Worm (Caenorhabditis elegans) whole organism, young adult: ENCODE results near the gene Y50D7A.1.
A peak's percentile ranks its signal among the peaks of the same experiment; 100 is the strongest.

ENCODE experiments used
- B0019.2 ChIP-seq: fragments of 200-800 bp; sonication (Bioruptor generic); conservative IDR thresholded peaks from 2 replicates; pipeline ENCODE4 v1.3.6; 2022; ENCODE audit warnings: missing genetic modification reagents, missing genetic modification characterization, missing compliant biosample characterization
- B0261.1 ChIP-seq: sonication (generic microtip); optimal IDR thresholded peaks from 2 replicates; lab custom pipeline; 2016; ENCODE audit warnings: mild to moderate bottlenecking, missing genetic modification characterization, moderate library complexity, missing compliant biosample characterization
- B0336.3 ChIP-seq: fragments of 200-800 bp; sonication (Bioruptor generic); IDR thresholded peaks from 2 replicates; pipeline ENCODE4 v1.3.6; 2022; ENCODE audit warnings: missing genetic modification characterization, missing compliant biosample characterization
- C17E4.6 ChIP-seq: fragments of 200-800 bp; sonication (Bioruptor generic); IDR thresholded peaks from 2 replicates; pipeline ENCODE4 v1.3.6; 2022; ENCODE audit warnings: missing genetic modification reagents, missing genetic modification characterization, missing compliant biosample characterization
- F37B4.10 ChIP-seq: fragments of 200-800 bp; sonication (Bioruptor generic); IDR thresholded peaks from 2 replicates; pipeline ENCODE4 v1.3.6; 2022; ENCODE audit warnings: missing genetic modification characterization, missing compliant biosample characterization
- F39B2.1 ChIP-seq: fragments of 200-800 bp; sonication (Bioruptor generic); IDR thresholded peaks from 2 replicates; pipeline ENCODE4 v1.3.6; 2022; ENCODE audit warnings: missing genetic modification reagents, missing genetic modification characterization, missing compliant biosample characterization
- F52B5.7 ChIP-seq: sonication (generic microtip); optimal IDR thresholded peaks from 2 replicates; lab custom pipeline; 2016; ENCODE audit warnings: mild to moderate bottlenecking, missing genetic modification characterization, missing compliant biosample characterization
- F55B11.4 ChIP-seq: sonication (generic microtip); optimal IDR thresholded peaks from 2 replicates; lab custom pipeline; 2016; ENCODE audit warnings: missing compliant biosample characterization, missing genetic modification characterization, borderline replicate concordance; ENCODE audit not compliant: insufficient read depth
- K11D2.4 ChIP-seq: fragments of 200-800 bp; sonication (Bioruptor generic); IDR thresholded peaks from 2 replicates; pipeline ENCODE4 v1.3.6; 2022; ENCODE audit warnings: missing genetic modification reagents, missing genetic modification characterization, missing compliant biosample characterization
- K12H6.12 ChIP-seq: fragments of 200-800 bp; sonication (Bioruptor generic); optimal IDR thresholded peaks from 2 replicates; lab custom pipeline; 2018; ENCODE audit warnings: mild to moderate bottlenecking, missing genetic modification characterization, missing compliant biosample characterization
- Y53G8AR.9 ChIP-seq: fragments of 200-800 bp; sonication (Bioruptor generic); conservative IDR thresholded peaks from 2 replicates; pipeline ENCODE4 v1.3.6; 2022; ENCODE audit warnings: missing genetic modification reagents, missing genetic modification characterization, missing compliant biosample characterization
- Y56A3A.18 ChIP-seq: fragments of 200-800 bp; sonication (Bioruptor generic); IDR thresholded peaks from 2 replicates; pipeline ENCODE4 v1.3.6; 2022; ENCODE audit warnings: missing genetic modification reagents, missing genetic modification characterization, missing compliant biosample characterization
- ZK185.1 ChIP-seq: sonication (generic microtip); optimal IDR thresholded peaks from 2 replicates; lab custom pipeline; 2016; ENCODE audit warnings: mild to moderate bottlenecking, missing genetic modification characterization, missing compliant biosample characterization; ENCODE audit not compliant: poor library complexity, severe bottlenecking
- ama-1 ChIP-seq, 3 experiments: fragments of 150-350 bp in 1 of 3; sonication (generic microtip) in 2 of 3; optimal IDR thresholded peaks; 2 replicates each; lab custom pipeline; 2014 to 2018; ENCODE audit warnings: missing biosample characterization in 2 of 3, missing genetic modification characterization in 2 of 3, missing genetic modification reagents in 2 of 3
- aptf-3 ChIP-seq: fragments of 200-800 bp; sonication (Bioruptor generic); IDR thresholded peaks from 2 replicates; pipeline ENCODE4 v1.3.6; 2022; ENCODE audit warnings: missing genetic modification characterization, missing compliant biosample characterization
- atf-7 ChIP-seq: sonication (generic microtip); optimal IDR thresholded peaks from 2 replicates; lab custom pipeline; 2017; ENCODE audit warnings: mild to moderate bottlenecking, missing genetic modification characterization, missing compliant biosample characterization
- attf-5 ChIP-seq: fragments of 200-800 bp; sonication (Bioruptor generic); optimal IDR thresholded peaks from 2 replicates; lab custom pipeline; 2018; ENCODE audit warnings: mild to moderate bottlenecking, missing genetic modification characterization, missing compliant biosample characterization
- bed-2 ChIP-seq: fragments of 200-800 bp; sonication (Bioruptor generic); IDR thresholded peaks from 2 replicates; pipeline ENCODE4 v1.3.6; 2022; ENCODE audit warnings: missing genetic modification reagents, missing genetic modification characterization, missing compliant biosample characterization
- cebp-2 ChIP-seq: fragments of 200-800 bp; sonication (Bioruptor generic); IDR thresholded peaks from 2 replicates; pipeline ENCODE4 v1.3.6; 2022; ENCODE audit warnings: missing genetic modification characterization, missing compliant biosample characterization
- ceh-100 ChIP-seq: fragments of 200-800 bp; sonication (Bioruptor generic); IDR thresholded peaks from 2 replicates; pipeline ENCODE4 v1.3.6; 2022; ENCODE audit warnings: missing genetic modification reagents, missing genetic modification characterization, missing compliant biosample characterization
- ceh-27 ChIP-seq: fragments of 200-800 bp; sonication (Bioruptor generic); optimal IDR thresholded peaks from 2 replicates; lab custom pipeline; 2018; ENCODE audit warnings: mild to moderate bottlenecking, missing genetic modification characterization, moderate library complexity, missing compliant biosample characterization
- ceh-58 ChIP-seq: fragments of 200-800 bp; sonication (Bioruptor generic); IDR thresholded peaks from 2 replicates; pipeline ENCODE4 v1.3.6; 2022; ENCODE audit warnings: missing genetic modification characterization, missing compliant biosample characterization
- ceh-79 ChIP-seq: sonication (generic microtip); optimal IDR thresholded peaks from 2 replicates; lab custom pipeline; 2017; ENCODE audit warnings: mild to moderate bottlenecking, missing genetic modification characterization, missing compliant biosample characterization
- ceh-91 ChIP-seq: fragments of 200-800 bp; sonication (Bioruptor generic); IDR thresholded peaks from 2 replicates; pipeline ENCODE4 v1.3.6; 2022; ENCODE audit warnings: missing genetic modification reagents, missing genetic modification characterization, missing compliant biosample characterization
- dpff-1 ChIP-seq: sonication (generic microtip); optimal IDR thresholded peaks from 2 replicates; lab custom pipeline; 2017; ENCODE audit warnings: mild to moderate bottlenecking, missing genetic modification characterization, missing compliant biosample characterization
- ekl-4 ChIP-seq: fragments of 200-800 bp; sonication (Bioruptor generic); IDR thresholded peaks from 2 replicates; pipeline ENCODE4 v1.3.6; 2022; ENCODE audit warnings: missing genetic modification reagents, missing genetic modification characterization, missing compliant biosample characterization
- him-1 ChIP-seq: sonication (generic microtip); optimal IDR thresholded peaks from 2 replicates; lab custom pipeline; 2016; ENCODE audit warnings: missing genotype, missing genetic modification reagents, missing genetic modification characterization, missing compliant biosample characterization
- hlh-12 ChIP-seq: sonication (generic microtip); optimal IDR thresholded peaks from 2 replicates; lab custom pipeline; 2016; ENCODE audit warnings: missing genetic modification characterization, missing compliant biosample characterization
- hmg-1.2 ChIP-seq: fragments of 200-800 bp; sonication (Bioruptor generic); IDR thresholded peaks from 2 replicates; pipeline ENCODE4 v1.3.6; 2022; ENCODE audit warnings: missing genetic modification reagents, missing genetic modification characterization, missing compliant biosample characterization
- lin-26 ChIP-seq: fragments of 200-800 bp; sonication (Bioruptor generic); IDR thresholded peaks from 2 replicates; pipeline ENCODE4 v1.3.6; 2022; ENCODE audit warnings: missing genetic modification reagents, missing genetic modification characterization, missing compliant biosample characterization
- lin-40 ChIP-seq: sonication (generic microtip); optimal IDR thresholded peaks from 2 replicates; lab custom pipeline; 2016; ENCODE audit warnings: missing genetic modification characterization, mild to moderate bottlenecking, missing compliant biosample characterization, missing genotype, missing genetic modification reagents
- lin-54 ChIP-seq: fragments of 200-800 bp; sonication (Bioruptor generic); optimal IDR thresholded peaks from 2 replicates; lab custom pipeline; 2018; ENCODE audit warnings: mild to moderate bottlenecking, missing genetic modification characterization, missing compliant biosample characterization
- madf-10 ChIP-seq: sonication (generic microtip); optimal IDR thresholded peaks from 2 replicates; lab custom pipeline; 2016; ENCODE audit warnings: mild to moderate bottlenecking, missing genetic modification characterization, missing compliant biosample characterization
- madf-6 ChIP-seq: fragments of 200-800 bp; sonication (Bioruptor generic); IDR thresholded peaks from 2 replicates; pipeline ENCODE4 v1.3.6; 2022; ENCODE audit warnings: missing genetic modification reagents, missing genetic modification characterization, missing compliant biosample characterization
- nhr-80 ChIP-seq: sonication (generic microtip); optimal IDR thresholded peaks from 2 replicates; lab custom pipeline; 2016; ENCODE audit warnings: missing genetic modification characterization, missing compliant biosample characterization
- repo-1 ChIP-seq: sonication (generic microtip); optimal IDR thresholded peaks from 2 replicates; lab custom pipeline; 2017; ENCODE audit warnings: mild to moderate bottlenecking, missing genetic modification characterization, missing compliant biosample characterization
- snpc-1.1 ChIP-seq: sonication (generic microtip); optimal IDR thresholded peaks from 2 replicates; lab custom pipeline; 2017; ENCODE audit warnings: missing genetic modification characterization, mild to moderate bottlenecking, missing compliant biosample characterization, antibody characterized with exemption, moderate library complexity, missing genotype, missing genetic modification reagents; ENCODE audit not compliant: insufficient read depth
- snpc-1.3 ChIP-seq: sonication (generic microtip); optimal IDR thresholded peaks from 2 replicates; lab custom pipeline; 2017; ENCODE audit warnings: missing genetic modification characterization, mild to moderate bottlenecking, missing compliant biosample characterization, antibody characterized with exemption, moderate library complexity, missing genotype, missing genetic modification reagents; ENCODE audit not compliant: insufficient read depth
- snpc-3.4 ChIP-seq: sonication (generic microtip); optimal IDR thresholded peaks from 2 replicates; lab custom pipeline; 2017; ENCODE audit warnings: missing genetic modification characterization, mild to moderate bottlenecking, missing compliant biosample characterization, antibody characterized with exemption, moderate library complexity, missing genotype, missing genetic modification reagents
- snpc-4 ChIP-seq, 5 experiments: fragments of 150-350 bp in 1 of 5; sonication (generic microtip) in 4 of 5; optimal IDR thresholded peaks; 2 replicates each; lab custom pipeline; 2014 to 2018; ENCODE audit warnings: missing genetic modification characterization in 5 of 5, missing biosample characterization in 3 of 5, antibody characterized with exemption in 2 of 5, mild to moderate bottlenecking in 2 of 5, missing compliant biosample characterization in 2 of 5, missing genotype in 2 of 5, moderate library complexity in 2 of 5, missing genetic modification reagents in 1 of 5
- sptf-2 ChIP-seq: fragments of 200-800 bp; sonication (Bioruptor generic); optimal IDR thresholded peaks from 2 replicates; lab custom pipeline; 2018; ENCODE audit warnings: mild to moderate bottlenecking, missing genetic modification characterization, missing compliant biosample characterization
- tbx-9 ChIP-seq: sonication (generic microtip); optimal IDR thresholded peaks from 2 replicates; lab custom pipeline; 2016; ENCODE audit warnings: borderline replicate concordance, missing genetic modification characterization, inconsistent platforms, missing compliant biosample characterization
- tlf-1 ChIP-seq: fragments of 200-800 bp; sonication (Bioruptor generic); optimal IDR thresholded peaks from 2 replicates; lab custom pipeline; 2018; ENCODE audit warnings: mild to moderate bottlenecking, missing genetic modification characterization, missing compliant biosample characterization
- unc-130 ChIP-seq: sonication (generic microtip); optimal IDR thresholded peaks from 2 replicates; lab custom pipeline; 2016; ENCODE audit warnings: missing genetic modification reagents, missing genetic modification characterization, missing compliant biosample characterization
- zfh-2 ChIP-seq: fragments of 200-800 bp; sonication (Bioruptor generic); conservative IDR thresholded peaks from 2 replicates; pipeline ENCODE4 v1.3.6; 2022; ENCODE audit warnings: missing genetic modification reagents, missing genetic modification characterization, missing compliant biosample characterization
- zim-3 ChIP-seq: sonication (generic microtip); optimal IDR thresholded peaks from 2 replicates; lab custom pipeline; 2017; ENCODE audit warnings: mild to moderate bottlenecking, missing genetic modification characterization, moderate library complexity, missing compliant biosample characterization

The Y50D7A.1 gene

DNA sequence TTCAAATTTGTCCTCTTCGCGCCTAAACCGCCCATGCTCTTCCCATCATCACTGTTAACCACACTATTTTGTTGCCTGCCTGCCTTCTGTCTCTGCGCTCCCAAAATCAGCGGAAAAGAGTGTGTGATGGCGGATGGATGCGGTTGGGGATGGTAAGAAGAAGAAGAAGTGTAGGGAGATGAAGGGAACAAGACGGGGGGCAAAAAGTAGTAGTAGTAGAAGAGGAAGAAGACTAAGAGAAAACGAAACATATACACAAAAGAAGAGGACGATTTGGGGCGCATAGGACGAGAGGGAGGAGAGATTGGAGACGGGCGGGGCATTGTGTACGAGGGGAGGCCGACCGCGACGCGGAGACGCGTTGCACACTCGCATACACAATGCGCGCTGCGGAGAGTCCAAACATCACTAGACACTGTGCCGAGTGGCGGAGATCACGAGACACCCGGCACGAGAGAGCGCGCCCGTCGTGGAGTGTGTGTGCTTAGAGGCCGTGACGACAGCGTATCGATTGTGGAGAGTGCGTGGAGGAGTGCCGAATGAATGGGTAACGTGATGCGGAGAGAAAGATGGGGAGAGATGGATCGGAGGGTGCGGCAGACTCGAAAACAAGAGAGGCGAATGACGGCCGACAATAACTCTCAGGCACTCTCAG lies 57.2 kb downstream of the Y50D7A.1 start:
- TF ChIP-seq Y56A3A.18 (GFP tag; lab: Robert Waterston, UW) = peak; percentile 53; the same call in 1 of the 2 replicates
- TF ChIP-seq ceh-100 (GFP tag; lab: Robert Waterston, UW) = peak; percentile 80
- TF ChIP-seq C17E4.6 (GFP tag; lab: Robert Waterston, UW) = 0 out of 2 replicates have a peak, but pooled peaks have one; percentile 24
- TF ChIP-seq K11D2.4 (GFP tag; lab: Robert Waterston, UW) = peak; percentile 85
- TF ChIP-seq madf-10 (tag; lab: Kevin White, UChicago) = peak; percentile 94
- TF ChIP-seq hmg-1.2 = peak; percentile 94
- no peak for TF ChIP-seq him-1 (tag; lab: Kevin White, UChicago)
- no peak for TF ChIP-seq sptf-2
- TF ChIP-seq tlf-1 (GFP tag; lab: Kevin White, UChicago) = peak; percentile 87
- TF ChIP-seq lin-40 (tag; lab: Kevin White, UChicago) = peak; percentile 97
- peak; percentile 100 for TF ChIP-seq zfh-2 (GFP tag; lab: Robert Waterston, UW)
- no peak for TF ChIP-seq snpc-4 (GFP tag; optimal IDR thresholded peaks at IDR 0.05; lab: Kevin White, UChicago)
- TF ChIP-seq snpc-4 (tag; optimal IDR thresholded peaks at IDR 0.05; lab: Kevin White, UChicago) = peak; percentile 13 to 81 (median 61)
- TF ChIP-seq Y53G8AR.9 (GFP tag; lab: Robert Waterston, UW) = peak; percentile 89; the same call in 1 of the 2 replicates
- TF ChIP-seq zim-3 (tag; lab: Kevin White, UChicago) = peak; percentile 9
- no peak for TF ChIP-seq ceh-58
- TF ChIP-seq ceh-79 (tag; lab: Kevin White, UChicago) = peak; percentile 78
- TF ChIP-seq snpc-3.4 = no peak
- peak; percentile 95 for TF ChIP-seq ekl-4 (GFP tag; lab: Robert Waterston, UW)
- peak; percentile 81 for TF ChIP-seq repo-1
- no peak for TF ChIP-seq F39B2.1
- TF ChIP-seq F37B4.10 (GFP tag; lab: Robert Waterston, UW) = 0 out of 2 replicates have a peak, but pooled peaks have one; percentile 87
- TF ChIP-seq snpc-1.3 (tag; lab: Kevin White, UChicago) = no peak
- TF ChIP-seq tbx-9 (tag; lab: Kevin White, UChicago) = no peak
- peak; percentile 82 for TF ChIP-seq dpff-1
- TF ChIP-seq F55B11.4 = no peak
- TF ChIP-seq aptf-3 (GFP tag; lab: Robert Waterston, UW) = no peak
- peak; percentile 68 for TF ChIP-seq lin-54
- peak; percentile 20 for TF ChIP-seq snpc-1.1
- TF ChIP-seq B0261.1 (tag; lab: Kevin White, UChicago) = peak; percentile 7
- TF ChIP-seq hlh-12 (tag; lab: Kevin White, UChicago) = no peak
- TF ChIP-seq unc-130 = no peak
- 0 out of 2 replicates have a peak, but pooled peaks have one; percentile 53 for TF ChIP-seq cebp-2 (GFP tag; lab: Robert Waterston, UW)
- peak; percentile 97 for TF ChIP-seq attf-5 (GFP tag; lab: Kevin White, UChicago)
- TF ChIP-seq bed-2 (GFP tag; lab: Robert Waterston, UW) = 0 out of 2 replicates have a peak, but pooled peaks have one; percentile 26
- peak; percentile 77 for TF ChIP-seq F52B5.7
- TF ChIP-seq madf-6 (GFP tag; lab: Robert Waterston, UW) = no peak
- peak; percentile 97 for TF ChIP-seq K12H6.12 (tag; lab: Kevin White, UChicago)
- peak; percentile 81 for TF ChIP-seq ama-1 (optimal IDR thresholded peaks at IDR 0.05; lab: Kevin White, UChicago)
- TF ChIP-seq ama-1 (GFP tag; optimal IDR thresholded peaks at IDR 0.05; lab: Kevin White, UChicago) = no peak
- TF ChIP-seq lin-26 (GFP tag; lab: Robert Waterston, UW) = peak; percentile 64
- peak; percentile 100 for TF ChIP-seq nhr-80 (tag; lab: Kevin White, UChicago)
- no peak for TF ChIP-seq ceh-91 (GFP tag; lab: Robert Waterston, UW)
- peak; percentile 96 for TF ChIP-seq atf-7
- TF ChIP-seq ZK185.1 (tag; lab: Kevin White, UChicago) = peak; percentile 86
- TF ChIP-seq ceh-27 (GFP tag; lab: Kevin White, UChicago) = peak; percentile 97
- peak; percentile 98 for TF ChIP-seq B0336.3
- no peak for TF ChIP-seq B0019.2 (GFP tag; lab: Robert Waterston, UW)
